Worm (Caenorhabditis elegans) whole organism, young adult: ENCODE data around the gene B0457.6.

Experiments used
- B0261.1 ChIP-seq: sonication (generic microtip); optimal IDR thresholded peaks from 2 replicates; lab custom pipeline; 2016; ENCODE audit warnings: mild to moderate bottlenecking, missing genetic modification characterization, moderate library complexity, missing compliant biosample characterization
- C06A6.2 ChIP-seq: fragments of 200-800 bp; sonication (Bioruptor generic); conservative IDR thresholded peaks from 2 replicates; pipeline ENCODE4 v1.3.6; 2022; ENCODE audit warnings: missing genetic modification characterization, missing compliant biosample characterization
- F37B4.10 ChIP-seq: fragments of 200-800 bp; sonication (Bioruptor generic); IDR thresholded peaks from 2 replicates; pipeline ENCODE4 v1.3.6; 2022; ENCODE audit warnings: missing genetic modification characterization, missing compliant biosample characterization
- F39B2.1 ChIP-seq: fragments of 200-800 bp; sonication (Bioruptor generic); IDR thresholded peaks from 2 replicates; pipeline ENCODE4 v1.3.6; 2022; ENCODE audit warnings: missing genetic modification reagents, missing genetic modification characterization, missing compliant biosample characterization
- F49E8.2 ChIP-seq: sonication (generic microtip); optimal IDR thresholded peaks from 3 replicates; lab custom pipeline; 2017; ENCODE audit warnings: missing genetic modification characterization, mild to moderate bottlenecking, missing compliant biosample characterization, antibody characterized with exemption, moderate library complexity; ENCODE audit not compliant: insufficient read depth
- F52B5.7 ChIP-seq: sonication (generic microtip); optimal IDR thresholded peaks from 2 replicates; lab custom pipeline; 2016; ENCODE audit warnings: mild to moderate bottlenecking, missing genetic modification characterization, missing compliant biosample characterization
- F57A8.1 ChIP-seq: fragments of 200-800 bp; sonication (Bioruptor generic); optimal IDR thresholded peaks from 2 replicates; lab custom pipeline; 2018; ENCODE audit warnings: mild to moderate bottlenecking, missing genetic modification characterization, moderate library complexity, missing compliant biosample characterization
- F57C9.4 ChIP-seq: sonication (generic microtip); optimal IDR thresholded peaks from 2 replicates; lab custom pipeline; 2017; ENCODE audit warnings: mild to moderate bottlenecking, missing genetic modification characterization, missing compliant biosample characterization
- Y53G8AR.9 ChIP-seq: fragments of 200-800 bp; sonication (Bioruptor generic); conservative IDR thresholded peaks from 2 replicates; pipeline ENCODE4 v1.3.6; 2022; ENCODE audit warnings: missing genetic modification reagents, missing genetic modification characterization, missing compliant biosample characterization
- Y56A3A.18 ChIP-seq: fragments of 200-800 bp; sonication (Bioruptor generic); IDR thresholded peaks from 2 replicates; pipeline ENCODE4 v1.3.6; 2022; ENCODE audit warnings: missing genetic modification reagents, missing genetic modification characterization, missing compliant biosample characterization
- Y79H2A.3 ChIP-seq: fragments of 200-800 bp; sonication (Bioruptor generic); conservative IDR thresholded peaks from 2 replicates; pipeline ENCODE4 v1.3.6; 2022; ENCODE audit warnings: missing genetic modification reagents, missing genetic modification characterization, missing compliant biosample characterization
- aptf-2 ChIP-seq: fragments of 200-800 bp; sonication (Bioruptor generic); conservative IDR thresholded peaks from 2 replicates; pipeline ENCODE4 v1.3.6; 2022; ENCODE audit warnings: missing genetic modification reagents, missing genetic modification characterization, missing compliant biosample characterization
- attf-3 ChIP-seq: fragments of 200-800 bp; sonication (Bioruptor generic); conservative IDR thresholded peaks from 2 replicates; pipeline ENCODE4 v1.3.6; 2022; ENCODE audit warnings: missing genetic modification reagents, missing genetic modification characterization, missing compliant biosample characterization
- attf-5 ChIP-seq: fragments of 200-800 bp; sonication (Bioruptor generic); optimal IDR thresholded peaks from 2 replicates; lab custom pipeline; 2018; ENCODE audit warnings: mild to moderate bottlenecking, missing genetic modification characterization, missing compliant biosample characterization
- attf-6 ChIP-seq: fragments of 200-800 bp; sonication (Bioruptor generic); IDR thresholded peaks from 2 replicates; pipeline ENCODE4 v1.3.6; 2022; ENCODE audit warnings: missing genetic modification reagents, missing genetic modification characterization, missing compliant biosample characterization
- bed-2 ChIP-seq: fragments of 200-800 bp; sonication (Bioruptor generic); IDR thresholded peaks from 2 replicates; pipeline ENCODE4 v1.3.6; 2022; ENCODE audit warnings: missing genetic modification reagents, missing genetic modification characterization, missing compliant biosample characterization
- ccch-3 ChIP-seq: fragments of 200-800 bp; sonication (Bioruptor generic); optimal IDR thresholded peaks from 2 replicates; lab custom pipeline; 2018; ENCODE audit warnings: mild to moderate bottlenecking, missing genetic modification characterization, missing compliant biosample characterization
- cebp-2 ChIP-seq: fragments of 200-800 bp; sonication (Bioruptor generic); IDR thresholded peaks from 2 replicates; pipeline ENCODE4 v1.3.6; 2022; ENCODE audit warnings: missing genetic modification characterization, missing compliant biosample characterization
- ceh-58 ChIP-seq: fragments of 200-800 bp; sonication (Bioruptor generic); IDR thresholded peaks from 2 replicates; pipeline ENCODE4 v1.3.6; 2022; ENCODE audit warnings: missing genetic modification characterization, missing compliant biosample characterization
- ceh-91 ChIP-seq: fragments of 200-800 bp; sonication (Bioruptor generic); IDR thresholded peaks from 2 replicates; pipeline ENCODE4 v1.3.6; 2022; ENCODE audit warnings: missing genetic modification reagents, missing genetic modification characterization, missing compliant biosample characterization
- chd-7 ChIP-seq: sonication (generic microtip); optimal IDR thresholded peaks from 2 replicates; lab custom pipeline; 2016; ENCODE audit warnings: mild to moderate bottlenecking, missing genetic modification characterization, moderate library complexity, missing compliant biosample characterization
- dpff-1 ChIP-seq: sonication (generic microtip); optimal IDR thresholded peaks from 2 replicates; lab custom pipeline; 2017; ENCODE audit warnings: mild to moderate bottlenecking, missing genetic modification characterization, missing compliant biosample characterization
- egl-18 ChIP-seq: fragments of 200-800 bp; sonication (Bioruptor generic); IDR thresholded peaks from 2 replicates; pipeline ENCODE4 v1.3.6; 2022; ENCODE audit warnings: missing genetic modification reagents, missing genetic modification characterization, missing compliant biosample characterization
- gei-17 ChIP-seq: fragments of 200-800 bp; sonication (Bioruptor generic); optimal IDR thresholded peaks from 2 replicates; lab custom pipeline; 2018; ENCODE audit warnings: mild to moderate bottlenecking, missing genetic modification characterization, missing compliant biosample characterization
- let-526 ChIP-seq: fragments of 200-800 bp; sonication (Bioruptor generic); IDR thresholded peaks from 2 replicates; pipeline ENCODE4 v1.3.6; 2022; ENCODE audit warnings: missing genetic modification reagents, missing genetic modification characterization, missing compliant biosample characterization
- lin-26 ChIP-seq: fragments of 200-800 bp; sonication (Bioruptor generic); IDR thresholded peaks from 2 replicates; pipeline ENCODE4 v1.3.6; 2022; ENCODE audit warnings: missing genetic modification reagents, missing genetic modification characterization, missing compliant biosample characterization
- lin-35 ChIP-seq, 3 experiments: fragments of 150-350 bp in 2 of 3; sonication (generic microtip) in 1 of 3; optimal IDR thresholded peaks; 2 replicates each; lab custom pipeline; 2014 to 2018; ENCODE audit warnings: missing biosample characterization in 3 of 3, missing genetic modification characterization in 3 of 3, missing genetic modification reagents in 3 of 3
- lir-1 ChIP-seq: fragments of 200-800 bp; sonication (Bioruptor generic); conservative IDR thresholded peaks from 2 replicates; pipeline ENCODE4 v1.3.6; 2022; ENCODE audit warnings: missing genetic modification reagents, missing genetic modification characterization, missing compliant biosample characterization
- lsl-1 ChIP-seq: fragments of 200-800 bp; sonication (Bioruptor generic); optimal IDR thresholded peaks from 2 replicates; lab custom pipeline; 2018; ENCODE audit warnings: mild to moderate bottlenecking, missing genetic modification characterization, moderate library complexity, missing compliant biosample characterization
- lsy-27 ChIP-seq: sonication (generic microtip); optimal IDR thresholded peaks from 2 replicates; lab custom pipeline; 2017; ENCODE audit warnings: missing genetic modification characterization, mild to moderate bottlenecking, missing compliant biosample characterization, antibody characterized with exemption, missing genotype, borderline replicate concordance; ENCODE audit not compliant: insufficient read depth
- madf-10 ChIP-seq: sonication (generic microtip); optimal IDR thresholded peaks from 2 replicates; lab custom pipeline; 2016; ENCODE audit warnings: mild to moderate bottlenecking, missing genetic modification characterization, missing compliant biosample characterization
- madf-6 ChIP-seq: fragments of 200-800 bp; sonication (Bioruptor generic); IDR thresholded peaks from 2 replicates; pipeline ENCODE4 v1.3.6; 2022; ENCODE audit warnings: missing genetic modification reagents, missing genetic modification characterization, missing compliant biosample characterization
- mes-4 ChIP-seq: sonication (generic microtip); optimal IDR thresholded peaks from 2 replicates; lab custom pipeline; 2016; ENCODE audit warnings: missing genotype, missing genetic modification characterization, missing compliant biosample characterization
- nfya-2 ChIP-seq: fragments of 200-800 bp; sonication (Bioruptor generic); IDR thresholded peaks from 2 replicates; pipeline ENCODE4 v1.3.6; 2022; ENCODE audit warnings: missing genetic modification reagents, missing genetic modification characterization, missing compliant biosample characterization
- rec-8 ChIP-seq, 2 experiments: sonication (generic microtip); optimal IDR thresholded peaks; 2 replicates each; lab custom pipeline; 2016; ENCODE audit warnings: mild to moderate bottlenecking in 2 of 2, missing genetic modification characterization in 2 of 2, missing genetic modification reagents in 2 of 2, missing genotype in 2 of 2, missing biosample characterization in 1 of 2, missing compliant biosample characterization in 1 of 2, moderate library complexity in 1 of 2
- repo-1 ChIP-seq: sonication (generic microtip); optimal IDR thresholded peaks from 2 replicates; lab custom pipeline; 2017; ENCODE audit warnings: mild to moderate bottlenecking, missing genetic modification characterization, missing compliant biosample characterization
- tbp1 ChIP-seq: fragments of 200-800 bp; sonication (Bioruptor generic); optimal IDR thresholded peaks from 2 replicates; lab custom pipeline; 2018; ENCODE audit warnings: mild to moderate bottlenecking, missing genetic modification characterization, missing compliant biosample characterization
- unc-62 ChIP-seq: fragments of 150-350 bp; optimal IDR thresholded peaks from 2 replicates; lab custom pipeline; 2014; ENCODE audit warnings: missing biosample characterization, missing genetic modification reagents, missing genetic modification characterization
- ztf-26 ChIP-seq: sonication (generic microtip); optimal IDR thresholded peaks from 2 replicates; lab custom pipeline; 2017; ENCODE audit warnings: missing genetic modification characterization, missing compliant biosample characterization

B0457.6 gene

ce11 chrII:8945167-8945566 lies 22.9 kb downstream of the B0457.6 start:
- TF ChIP-seq gei-17 (no peak), ceh-91 (GFP tag; lab: Robert Waterston, UW) (no peak), lin-26 (GFP tag; lab: Robert Waterston, UW) (no peak), cebp-2 (GFP tag; lab: Robert Waterston, UW) (no peak), egl-18 (no peak), lsy-27 (no peak), C06A6.2 (GFP tag; lab: Robert Waterston, UW) (no peak)

ce11 chrII:8947391-8947790 lies 25.2 kb downstream of the B0457.6 start, which contains the start of gene cutl-15:
cutl-15 (minus strand) TSS chrII:8947688.
- no peak for TF ChIP-seq gei-17
- no peak for TF ChIP-seq let-526 (GFP tag; lab: Robert Waterston, UW)
- no peak for TF ChIP-seq chd-7 (tag; lab: Kevin White, UChicago)
- TF ChIP-seq mes-4 (tag; lab: Kevin White, UChicago) = no peak
- no peak for TF ChIP-seq repo-1
- TF ChIP-seq F52B5.7 (tag; lab: Kevin White, UChicago) = no peak
- TF ChIP-seq attf-6 (GFP tag; lab: Robert Waterston, UW) = no peak
- TF ChIP-seq F57A8.1 (GFP tag; lab: Kevin White, UChicago) = no peak
- no peak for TF ChIP-seq dpff-1 (tag; lab: Kevin White, UChicago)
- no peak for TF ChIP-seq attf-3 (GFP tag; lab: Robert Waterston, UW)
- TF ChIP-seq F57C9.4 = no peak
- TF ChIP-seq ceh-58 (GFP tag; lab: Robert Waterston, UW) = no peak
- no peak for TF ChIP-seq unc-62

DNA sequence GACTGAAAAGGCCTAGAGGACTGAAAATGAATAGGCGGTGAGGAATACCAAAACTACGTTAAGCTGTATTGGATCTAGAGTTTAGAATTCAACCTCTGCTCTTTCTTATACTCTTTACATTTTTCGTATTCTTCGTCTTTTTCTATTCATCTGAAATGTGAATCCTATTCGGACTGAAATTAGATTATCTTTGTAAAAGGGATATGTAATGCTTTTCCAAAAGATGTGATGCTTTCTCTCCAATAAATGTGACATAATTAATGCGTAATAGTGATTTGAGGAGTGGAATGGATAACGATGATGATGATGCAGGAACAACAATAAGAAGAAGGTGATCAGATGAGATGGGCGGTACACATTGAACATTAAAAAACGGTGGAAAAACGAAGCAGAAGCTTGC lies 26.4 kb downstream of the B0457.6 start:
- no peak for TF ChIP-seq aptf-2 (GFP tag; lab: Robert Waterston, UW)
- TF ChIP-seq F37B4.10 (GFP tag; lab: Robert Waterston, UW) = no peak
- no peak for TF ChIP-seq Y79H2A.3 (GFP tag; lab: Robert Waterston, UW)
- TF ChIP-seq lin-35 (GFP tag; optimal IDR thresholded peaks at IDR 0.05; lab: Kevin White, UChicago) = no peak
- no peak for TF ChIP-seq B0261.1 (tag; lab: Kevin White, UChicago)
- no peak for TF ChIP-seq madf-6
- no peak for TF ChIP-seq Y56A3A.18 (GFP tag; lab: Robert Waterston, UW)
- no peak for TF ChIP-seq madf-10 (tag; lab: Kevin White, UChicago)
- no peak for TF ChIP-seq lsl-1 (GFP tag; lab: Kevin White, UChicago)
- TF ChIP-seq nfya-2 (GFP tag; lab: Robert Waterston, UW) = no peak
- TF ChIP-seq unc-62 = no peak

DNA sequence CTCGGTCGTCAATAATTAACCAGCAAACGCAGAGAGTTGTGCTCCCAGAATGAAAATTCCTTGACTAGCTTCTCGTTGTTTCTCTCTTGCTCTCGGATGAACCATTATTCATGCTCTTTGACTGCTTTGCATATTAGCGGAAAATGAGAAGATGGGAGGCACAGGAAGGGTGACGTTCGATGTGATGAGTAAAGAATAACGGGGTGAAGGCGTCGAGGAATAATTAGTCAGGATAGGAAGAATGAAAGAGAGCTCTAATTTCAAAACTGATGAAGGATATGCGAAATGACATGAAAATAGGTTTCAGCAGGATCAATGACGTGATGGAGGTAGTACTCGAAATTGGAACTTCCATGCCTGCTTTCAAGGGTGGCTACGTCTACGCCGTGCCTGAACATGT lies 29.0 kb downstream of the B0457.6 start:
- no peak for TF ChIP-seq rec-8 (tag; optimal IDR thresholded peaks at IDR 0.05; lab: Kevin White, UChicago)
- no peak for TF ChIP-seq ccch-3 (GFP tag; lab: Kevin White, UChicago)
- TF ChIP-seq tbp1 = no peak
- no peak for TF ChIP-seq bed-2 (GFP tag; lab: Robert Waterston, UW)
- TF ChIP-seq F49E8.2 (tag; lab: Kevin White, UChicago) = no peak
- TF ChIP-seq attf-5 (GFP tag; lab: Kevin White, UChicago) = no peak
- TF ChIP-seq Y53G8AR.9 (GFP tag; lab: Robert Waterston, UW) = no peak
- no peak for TF ChIP-seq F39B2.1 (GFP tag; lab: Robert Waterston, UW)
- TF ChIP-seq ztf-26 (tag; lab: Kevin White, UChicago) = no peak
- no peak for TF ChIP-seq lir-1 (GFP tag; lab: Robert Waterston, UW)
